Worm (Caenorhabditis elegans) whole organism, L4 larva: Measurements from ENCODE around the gene clec-80.

Experiments
- F37D6.2 ChIP-seq: sonication (generic microtip); optimal IDR thresholded peaks from 2 replicates; lab custom pipeline; 2016; ENCODE audit warnings: mild to moderate bottlenecking, missing genetic modification characterization, missing compliant biosample characterization
- F49E8.2 ChIP-seq: sonication (generic microtip); optimal IDR thresholded peaks from 2 replicates; lab custom pipeline; 2016; ENCODE audit warnings: missing compliant biosample characterization, mild to moderate bottlenecking, missing genetic modification characterization, borderline replicate concordance
- R02D3.7 ChIP-seq: fragments of 150-350 bp; sonication (generic microtip); optimal IDR thresholded peaks from 3 replicates; lab custom pipeline; 2014; ENCODE audit warnings: missing biosample characterization, missing genetic modification characterization
- T26A8.4 ChIP-seq: fragments of 200-800 bp; sonication (Bioruptor generic); IDR thresholded peaks from 2 replicates; pipeline ENCODE4 v1.3.6; 2022; ENCODE audit warnings: missing genetic modification characterization, missing compliant biosample characterization
- aha-1 ChIP-seq: fragments of 150-350 bp; peaks from one replicate; lab custom pipeline; 2014; ENCODE audit warnings: missing biosample characterization, missing genetic modification characterization
- aly-2 ChIP-seq: sonication (generic microtip); optimal IDR thresholded peaks from 2 replicates; lab custom pipeline; 2018; ENCODE audit warnings: missing biosample characterization, missing genetic modification characterization
- ceh-28 ChIP-seq: fragments of 150-350 bp; optimal IDR thresholded peaks from 2 replicates; lab custom pipeline; 2014; ENCODE audit warnings: missing biosample characterization, missing genetic modification reagents, missing genetic modification characterization
- ceh-32 ChIP-seq: sonication (generic microtip); optimal IDR thresholded peaks from 2 replicates; lab custom pipeline; 2016; ENCODE audit warnings: mild to moderate bottlenecking, missing genetic modification characterization, missing compliant biosample characterization; ENCODE audit not compliant: poor library complexity
- ceh-44 ChIP-seq: fragments of 200-800 bp; sonication (Bioruptor generic); IDR thresholded peaks from 2 replicates; pipeline ENCODE4 v1.3.6; 2022; ENCODE audit warnings: missing genetic modification reagents, missing genetic modification characterization, missing compliant biosample characterization
- ceh-82 ChIP-seq: sonication (generic microtip); optimal IDR thresholded peaks from 2 replicates; lab custom pipeline; 2017; ENCODE audit warnings: missing biosample characterization, missing genetic modification characterization
- ctbp-1 ChIP-seq: fragments of 200-800 bp; sonication (Bioruptor generic); IDR thresholded peaks from 2 replicates; pipeline ENCODE4 v1.3.6; 2022; ENCODE audit warnings: missing genetic modification reagents, missing genetic modification characterization, missing compliant biosample characterization
- daf-16 ChIP-seq, 3 experiments: sonication (generic microtip); optimal IDR thresholded peaks; 2 replicates each; lab custom pipeline; 2016 to 2017; ENCODE audit warnings: missing genetic modification characterization in 3 of 3, missing genetic modification reagents in 3 of 3, mild to moderate bottlenecking in 2 of 3, missing compliant biosample characterization in 2 of 3, missing biosample characterization in 1 of 3, moderate library complexity in 1 of 3
- daf-19 ChIP-seq: fragments of 200-800 bp; sonication (Bioruptor generic); conservative IDR thresholded peaks from 2 replicates; pipeline ENCODE4 v1.3.6; 2022; ENCODE audit warnings: missing genetic modification characterization, missing compliant biosample characterization
- dmd-8 ChIP-seq: fragments of 200-800 bp; sonication (Bioruptor generic); IDR thresholded peaks from 2 replicates; pipeline ENCODE4 v1.3.6; 2022; ENCODE audit warnings: missing genetic modification characterization, missing compliant biosample characterization
- dmd-9 ChIP-seq: fragments of 200-800 bp; sonication (Bioruptor generic); IDR thresholded peaks from 2 replicates; pipeline ENCODE4 v1.3.6; 2022; ENCODE audit warnings: missing genetic modification reagents, missing genetic modification characterization, missing compliant biosample characterization
- dve-1 ChIP-seq: sonication (generic microtip); optimal IDR thresholded peaks from 2 replicates; lab custom pipeline; 2017; ENCODE audit warnings: antibody characterized with exemption, mild to moderate bottlenecking, missing genetic modification characterization, missing compliant biosample characterization; ENCODE audit not compliant: insufficient read depth
- egl-27 ChIP-seq: sonication (generic microtip); optimal IDR thresholded peaks from 3 replicates; lab custom pipeline; 2017; ENCODE audit warnings: missing biosample characterization, missing genetic modification reagents, missing genetic modification characterization
- gei-8 ChIP-seq: fragments of 200-800 bp; sonication (Bioruptor generic); optimal IDR thresholded peaks from 2 replicates; lab custom pipeline; 2018; ENCODE audit warnings: mild to moderate bottlenecking, missing genetic modification characterization, missing compliant biosample characterization
- hif-1 ChIP-seq, 2 experiments: sonication (generic microtip); optimal IDR thresholded peaks; 2 replicates each; lab custom pipeline; 2016 to 2017; ENCODE audit warnings: missing compliant biosample characterization in 2 of 2, missing genetic modification characterization in 2 of 2, missing genetic modification reagents in 2 of 2, missing genotype in 2 of 2, mild to moderate bottlenecking in 1 of 2
- hlh-30 ChIP-seq: sonication (generic microtip); optimal IDR thresholded peaks from 2 replicates; lab custom pipeline; 2017; ENCODE audit warnings: antibody characterized with exemption, mild to moderate bottlenecking, missing genetic modification characterization, missing compliant biosample characterization; ENCODE audit not compliant: insufficient read depth
- lin-1 ChIP-seq: fragments of 200-800 bp; sonication (Bioruptor generic); IDR thresholded peaks from 2 replicates; pipeline ENCODE4 v1.3.6; 2022; ENCODE audit warnings: missing genetic modification reagents, missing genetic modification characterization, missing compliant biosample characterization
- lin-13 ChIP-seq: fragments of 150-350 bp; optimal IDR thresholded peaks from 2 replicates; lab custom pipeline; 2014; ENCODE audit warnings: missing biosample characterization, missing genetic modification reagents, missing genetic modification characterization
- lin-29 ChIP-seq: fragments of 200-800 bp; sonication (Bioruptor generic); IDR thresholded peaks from 2 replicates; pipeline ENCODE4 v1.3.6; 2022; ENCODE audit warnings: missing genetic modification reagents, missing genetic modification characterization, missing compliant biosample characterization
- lin-39 ChIP-seq: fragments of 150-350 bp; optimal IDR thresholded peaks from 2 replicates; lab custom pipeline; 2014; ENCODE audit warnings: missing biosample characterization, missing genetic modification reagents, missing genetic modification characterization
- lsy-2 ChIP-seq, 2 experiments: fragments of 150-350 bp in 1 of 2; sonication (generic microtip) in 1 of 2; optimal IDR thresholded peaks; 2 replicates each; lab custom pipeline; 2014 to 2017; ENCODE audit warnings: missing biosample characterization in 2 of 2, missing genetic modification characterization in 2 of 2
- mdl-1 ChIP-seq, 2 experiments: fragments of 150-350 bp in 1 of 2; sonication (generic microtip) in 1 of 2; optimal IDR thresholded peaks; 2 replicates each; lab custom pipeline; 2014 to 2017; ENCODE audit warnings: missing biosample characterization in 2 of 2, missing genetic modification characterization in 2 of 2
- mdt-29 ChIP-seq: fragments of 200-800 bp; sonication (Bioruptor generic); IDR thresholded peaks from 2 replicates; pipeline ENCODE4 v1.3.6; 2022; ENCODE audit warnings: missing genetic modification reagents, missing genetic modification characterization, missing compliant biosample characterization
- mep-1 ChIP-seq: fragments of 150-350 bp; sonication (generic microtip); optimal IDR thresholded peaks from 3 replicates; lab custom pipeline; 2014; ENCODE audit warnings: missing biosample characterization, missing genetic modification characterization
- mxl-2 ChIP-seq: fragments of 200-800 bp; sonication (Bioruptor generic); conservative IDR thresholded peaks from 2 replicates; pipeline ENCODE4 v1.3.6; 2022; ENCODE audit warnings: missing genetic modification reagents, missing genetic modification characterization, missing compliant biosample characterization
- nhr-111 ChIP-seq: fragments of 200-800 bp; sonication (Bioruptor generic); optimal IDR thresholded peaks from 2 replicates; lab custom pipeline; 2018; ENCODE audit warnings: mild to moderate bottlenecking, missing genetic modification characterization, missing compliant biosample characterization
- nhr-28 ChIP-seq: fragments of 150-350 bp; optimal IDR thresholded peaks from 2 replicates; lab custom pipeline; 2014; ENCODE audit warnings: missing biosample characterization, missing genetic modification characterization
- nhr-76 ChIP-seq: fragments of 150-350 bp; optimal IDR thresholded peaks from 2 replicates; lab custom pipeline; 2014; ENCODE audit warnings: missing biosample characterization, missing genetic modification characterization
- nhr-77 ChIP-seq: fragments of 150-350 bp; optimal IDR thresholded peaks from 2 replicates; lab custom pipeline; 2014; ENCODE audit warnings: missing biosample characterization, missing genetic modification characterization
- pha-4 ChIP-seq, 2 experiments: fragments of 150-350 bp in 1 of 2; fragments of 200-800 bp in 1 of 2; sonication (Bioruptor generic) in 1 of 2; IDR thresholded peaks in 1 of 2; optimal IDR thresholded peaks in 1 of 2; 2 replicates each; pipeline versions ENCODE4 v1.3.6 to Lab custom; 2014 to 2022; ENCODE audit warnings: missing genetic modification characterization in 2 of 2, missing genetic modification reagents in 2 of 2, missing biosample characterization in 1 of 2, missing compliant biosample characterization in 1 of 2
- php-3 ChIP-seq: fragments of 200-800 bp; sonication (Bioruptor generic); IDR thresholded peaks from 2 replicates; pipeline ENCODE4 v1.3.6; 2022; ENCODE audit warnings: missing genetic modification reagents, missing genetic modification characterization, missing compliant biosample characterization
- pqm-1 ChIP-seq: sonication (generic microtip); optimal IDR thresholded peaks from 2 replicates; lab custom pipeline; 2017; ENCODE audit warnings: missing biosample characterization, missing genetic modification characterization
- sdz-12 ChIP-seq: fragments of 200-800 bp; sonication (Bioruptor generic); optimal IDR thresholded peaks from 2 replicates; lab custom pipeline; 2018; ENCODE audit warnings: mild to moderate bottlenecking, missing genetic modification characterization, missing compliant biosample characterization
- set-16 ChIP-seq: fragments of 200-800 bp; sonication (Bioruptor generic); IDR thresholded peaks from 2 replicates; pipeline ENCODE4 v1.3.6; 2022; ENCODE audit warnings: missing genetic modification reagents, missing genetic modification characterization, missing compliant biosample characterization
- snpc-4 ChIP-seq: fragments of 150-350 bp; optimal IDR thresholded peaks from 2 replicates; lab custom pipeline; 2014; ENCODE audit warnings: missing biosample characterization, missing genetic modification characterization
- spr-1 ChIP-seq: sonication (generic microtip); optimal IDR thresholded peaks from 2 replicates; lab custom pipeline; 2016; ENCODE audit warnings: mild to moderate bottlenecking, missing genetic modification characterization, missing compliant biosample characterization
- tag-97 ChIP-seq: fragments of 200-800 bp; sonication (Bioruptor generic); IDR thresholded peaks from 2 replicates; pipeline ENCODE4 v1.3.6; 2022; ENCODE audit warnings: missing genetic modification characterization, missing compliant biosample characterization
- unc-39 ChIP-seq: sonication (generic microtip); optimal IDR thresholded peaks from 2 replicates; lab custom pipeline; 2017; ENCODE audit warnings: missing biosample characterization, missing genetic modification characterization
- vab-7 ChIP-seq: fragments of 200-800 bp; sonication (Bioruptor generic); IDR thresholded peaks from 2 replicates; pipeline ENCODE4 v1.3.6; 2022; ENCODE audit warnings: missing genetic modification reagents, missing genetic modification characterization, missing compliant biosample characterization
- zag-1 ChIP-seq: fragments of 150-350 bp; optimal IDR thresholded peaks from 2 replicates; lab custom pipeline; 2014; ENCODE audit warnings: missing biosample characterization, missing genetic modification characterization
- zfp-2 ChIP-seq: sonication (generic microtip); optimal IDR thresholded peaks from 2 replicates; lab custom pipeline; 2016; ENCODE audit warnings: mild to moderate bottlenecking, missing genetic modification characterization, missing compliant biosample characterization
- zip-2 ChIP-seq: fragments of 150-350 bp; optimal IDR thresholded peaks from 2 replicates; lab custom pipeline; 2014; ENCODE audit warnings: missing biosample characterization, missing genetic modification characterization

clec-80 gene

ce11 chrIV:2820408-2820807 lies 3.1 kb upstream of the clec-80 start, which contains the start of gene Y54G2A.37:
Gene Y54G2A.37 (plus strand): TSS chrIV:2820708.
- TF ChIP-seq zip-2 (tag; lab: Kevin White, UChicago), result no peak
- no peak for TF ChIP-seq daf-19 (GFP tag; lab: Robert Waterston, UW)
- no peak for TF ChIP-seq F49E8.2 (tag; lab: Kevin White, UChicago)
- no peak for TF ChIP-seq lin-1 (GFP tag; lab: Robert Waterston, UW)
- TF ChIP-seq pha-4 (GFP tag; IDR thresholded peaks at IDR 0.05; lab: Robert Waterston, UW), result no peak
- no peak for TF ChIP-seq pha-4 (tag; optimal IDR thresholded peaks at IDR 0.05; lab: Kevin White, UChicago)
- no peak for TF ChIP-seq ceh-28 (tag; lab: Kevin White, UChicago)
- TF ChIP-seq lin-13 (GFP tag; lab: Kevin White, UChicago), result no peak
- no peak for TF ChIP-seq gei-8 (GFP tag; lab: Kevin White, UChicago)

DNA sequence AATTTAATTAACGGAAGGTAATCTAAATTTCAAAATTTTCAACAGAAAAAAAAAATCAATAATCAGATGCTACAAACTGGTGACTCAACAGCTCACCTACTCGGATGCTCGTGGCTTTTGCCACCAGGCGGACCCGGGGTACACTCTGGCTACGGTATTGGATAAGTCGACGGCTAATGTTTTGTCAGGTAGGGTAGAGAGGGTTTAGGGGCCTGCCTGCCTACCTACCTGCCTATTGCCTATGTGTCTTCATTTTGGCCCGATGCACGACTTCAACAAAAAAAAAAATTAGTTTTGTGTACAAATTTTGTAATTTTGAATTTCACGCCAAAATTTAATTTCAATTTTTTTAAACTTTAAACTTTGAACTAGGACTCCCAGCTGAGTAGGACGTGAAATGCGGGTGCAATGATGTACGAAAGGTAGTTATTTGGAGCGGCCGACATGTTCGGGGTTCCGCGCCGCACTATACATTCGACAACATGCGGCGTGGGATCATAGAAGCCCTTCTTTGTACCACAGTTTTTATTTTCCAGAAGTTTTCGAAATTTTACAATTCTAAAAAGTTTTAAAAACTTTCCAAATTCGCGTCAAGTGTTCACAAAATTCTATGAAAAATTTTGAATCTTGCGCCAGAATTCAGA lies 2.0 kb downstream of the clec-80 start:
- TF ChIP-seq T26A8.4 (GFP tag; lab: Robert Waterston, UW), result no peak
- no peak for TF ChIP-seq set-16 (GFP tag; lab: Robert Waterston, UW)
- TF ChIP-seq zfp-2 (tag; lab: Kevin White, UChicago), result no peak
- TF ChIP-seq dve-1 (tag; lab: Kevin White, UChicago), result no peak
- no peak for TF ChIP-seq dmd-8 (GFP tag; lab: Robert Waterston, UW)
- no peak for TF ChIP-seq ceh-82 (tag; lab: Kevin White, UChicago)
- TF ChIP-seq sdz-12, result peak; percentile 56
- no peak for TF ChIP-seq lin-29 (GFP tag; lab: Robert Waterston, UW)
- no peak for TF ChIP-seq hlh-30 (tag; lab: Kevin White, UChicago)
- TF ChIP-seq snpc-4, result peak; percentile 72
- no peak for TF ChIP-seq ctbp-1 (GFP tag; lab: Robert Waterston, UW)
- TF ChIP-seq ceh-28 (tag; lab: Kevin White, UChicago), result peak; percentile 20
- no peak for TF ChIP-seq php-3 (GFP tag; lab: Robert Waterston, UW)

ce11 chrIV:2826335-2826734 lies 2.8 kb downstream of the clec-80 start:
- TF ChIP-seq lsy-2 (tag; optimal IDR thresholded peaks at IDR 0.05; lab: Kevin White, UChicago), result no peak
- no peak for TF ChIP-seq spr-1 (tag; lab: Kevin White, UChicago)
- no peak for TF ChIP-seq lin-13 (GFP tag; lab: Kevin White, UChicago)
- TF ChIP-seq hif-1 (tag; optimal IDR thresholded peaks at IDR 0.05; lab: Kevin White, UChicago), result no peak
- no peak for TF ChIP-seq egl-27 (tag; lab: Kevin White, UChicago)
- TF ChIP-seq aly-2 (tag; lab: Kevin White, UChicago), result no peak
- TF ChIP-seq dmd-9 (GFP tag; lab: Robert Waterston, UW), result no peak
- no peak for TF ChIP-seq unc-39
- peak; percentile 70 for TF ChIP-seq pqm-1 (tag; lab: Kevin White, UChicago)
- no peak for TF ChIP-seq ceh-32 (tag; lab: Kevin White, UChicago)
- no peak for TF ChIP-seq mdl-1 (tag; optimal IDR thresholded peaks at IDR 0.05; lab: Kevin White, UChicago)
- no peak for TF ChIP-seq daf-16 (GFP tag; optimal IDR thresholded peaks at IDR 0.05; lab: Kevin White, UChicago)
- TF ChIP-seq daf-16 (tag; optimal IDR thresholded peaks at IDR 0.05; lab: Kevin White, UChicago), result peak; percentile 5
- TF ChIP-seq nhr-111 (GFP tag; lab: Kevin White, UChicago), result no peak
- no peak for TF ChIP-seq nhr-76 (tag; lab: Kevin White, UChicago)
- TF ChIP-seq R02D3.7, result no peak
- TF ChIP-seq ceh-28 (tag; lab: Kevin White, UChicago), result no peak
- no peak for TF ChIP-seq mdt-29 (GFP tag; lab: Robert Waterston, UW)
- TF ChIP-seq nhr-28 (tag; lab: Kevin White, UChicago), result peak; percentile 5
- TF ChIP-seq T26A8.4 (GFP tag; lab: Robert Waterston, UW), result no peak
- TF ChIP-seq lin-1 (GFP tag; lab: Robert Waterston, UW), result no peak
- no peak for TF ChIP-seq vab-7
- no peak for TF ChIP-seq nhr-77 (tag; lab: Kevin White, UChicago)
- no peak for TF ChIP-seq lin-29 (GFP tag; lab: Robert Waterston, UW)
- no peak for TF ChIP-seq tag-97 (GFP tag; lab: Robert Waterston, UW)
- TF ChIP-seq mep-1 (tag; lab: Kevin White, UChicago), result no peak
- TF ChIP-seq zag-1 (tag; lab: Kevin White, UChicago), result no peak
- TF ChIP-seq F37D6.2 (tag; lab: Kevin White, UChicago), result no peak
- no peak for TF ChIP-seq mxl-2 (GFP tag; lab: Robert Waterston, UW)
- no peak for TF ChIP-seq lin-39 (tag; lab: Kevin White, UChicago)
- TF ChIP-seq ceh-44 (GFP tag; lab: Robert Waterston, UW), result no peak
- TF ChIP-seq aha-1 (tag; lab: Kevin White, UChicago), result peak; percentile 84
